Worm (Caenorhabditis elegans) whole organism, L3 larva: ENCODE results near the gene abu-5.

Experiments used
- aly-2 ChIP-seq: fragments of 150-350 bp; optimal IDR thresholded peaks from 2 replicates; lab custom pipeline; 2014; ENCODE audit warnings: missing biosample characterization, missing genetic modification characterization
- ama-1 ChIP-seq: fragments of 150-350 bp; optimal IDR thresholded peaks from 2 replicates; lab custom pipeline; 2018
- ceh-82 ChIP-seq: fragments of 150-350 bp; optimal IDR thresholded peaks from 2 replicates; lab custom pipeline; 2014; ENCODE audit warnings: missing biosample characterization, missing genetic modification characterization
- nhr-43 ChIP-seq: sonication (generic microtip); optimal IDR thresholded peaks from 2 replicates; lab custom pipeline; 2016; ENCODE audit warnings: mild to moderate bottlenecking, missing genetic modification characterization, missing compliant biosample characterization; ENCODE audit not compliant: poor library complexity, severe bottlenecking

ce11 chrIV:15554771-15555170 lies 35.7 kb upstream of the abu-5 start:
- no peak for TF ChIP-seq nhr-43 (tag; lab: Kevin White, UChicago)
- no peak for TF ChIP-seq ceh-82 (tag; lab: Kevin White, UChicago)
- no peak for TF ChIP-seq aly-2 (tag; lab: Kevin White, UChicago)
- no peak for TF ChIP-seq ama-1 (lab: Kevin White, UChicago)
